Fruit fly (Drosophila melanogaster) Kc167 (cell line): ENCODE data around the gene Sbp2.
A peak's percentile ranks its signal among the peaks of the same experiment; 100 is the strongest.

Source experiments
- Myc ChIP-seq: fragments of >200 bp; optimal IDR thresholded peaks from 2 replicates; lab custom pipeline; 2017; ENCODE audit warnings: missing external identifiers
- Sin3A ChIP-seq: fragments of >200 bp; optimal IDR thresholded peaks from 2 replicates; lab custom pipeline; 2018; ENCODE audit warnings: missing external identifiers
- h ChIP-seq: fragments of >200 bp; optimal IDR thresholded peaks from 3 replicates; lab custom pipeline; 2018; ENCODE audit warnings: missing external identifiers
- insv ChIP-seq: fragments of >200 bp; optimal IDR thresholded peaks from 3 replicates; lab custom pipeline; 2018; ENCODE audit warnings: missing external identifiers
- psq ChIP-seq: fragments of >200 bp; optimal IDR thresholded peaks from 2 replicates; lab custom pipeline; 2017; ENCODE audit warnings: missing external identifiers
- ttk ChIP-seq: sonication (Bioruptor generic); optimal IDR thresholded peaks from 2 replicates; lab custom pipeline; 2017; ENCODE audit warnings: missing external identifiers

Sbp2 gene

DNA sequence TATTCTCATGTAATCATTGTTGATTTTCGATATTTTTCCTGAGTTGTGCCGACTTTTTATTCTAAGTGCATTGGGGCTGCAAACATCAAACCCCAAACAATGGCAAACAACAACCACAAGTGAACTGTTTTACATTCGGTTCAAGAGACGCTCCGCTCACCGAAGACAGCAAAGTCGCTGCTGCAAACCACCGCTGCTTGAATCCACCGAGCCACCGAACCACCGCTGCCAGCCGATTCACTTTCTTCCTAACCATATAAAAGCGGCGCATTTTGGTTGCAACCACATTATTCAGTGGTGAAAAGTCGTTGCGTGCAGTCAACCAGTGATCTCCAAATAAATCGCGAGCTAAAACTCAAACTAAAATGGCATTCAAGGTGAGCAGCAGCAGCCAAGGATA, 32.4 kb downstream of the Sbp2 start, which contains the start of gene Cpr66Cb:
Gene Cpr66Cb, plus strand, starts transcription at position 301 of the 400 bp plus-strand sequence.
- no peak for TF ChIP-seq insv (lab: Kevin White, UChicago)
- no peak for TF ChIP-seq psq
- TF ChIP-seq Myc (lab: Kevin White, UChicago), result no peak

DNA sequence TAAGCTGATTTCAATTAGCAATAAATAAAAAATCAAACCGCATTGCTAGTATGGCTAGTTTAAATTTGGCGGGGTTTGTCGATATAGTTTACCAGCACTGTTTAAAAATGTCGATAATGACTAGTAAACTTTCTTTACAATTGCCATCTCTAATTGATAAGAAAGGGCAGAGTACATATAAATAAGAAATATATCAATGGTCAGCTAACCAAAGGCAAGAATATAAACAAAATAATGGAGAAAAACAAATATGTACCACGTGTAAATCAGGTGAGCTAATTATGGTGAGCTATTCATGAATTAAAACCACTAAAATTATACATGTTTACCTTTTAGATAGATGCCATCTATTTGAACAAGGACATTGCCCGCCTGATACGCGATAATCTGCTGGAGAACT, 35.0 kb downstream of the Sbp2 start, which contains the start of gene Pex2:
Gene Pex2, plus strand, starts transcription at position 131 of the 400 bp plus-strand sequence.
- TF ChIP-seq Myc (lab: Kevin White, UChicago) (no peak), ttk (lab: Kevin White, UChicago) (no peak), Sin3A (lab: Kevin White, UChicago) (no peak), insv (lab: Kevin White, UChicago) (no peak), psq (no peak), h (no peak)

DNA sequence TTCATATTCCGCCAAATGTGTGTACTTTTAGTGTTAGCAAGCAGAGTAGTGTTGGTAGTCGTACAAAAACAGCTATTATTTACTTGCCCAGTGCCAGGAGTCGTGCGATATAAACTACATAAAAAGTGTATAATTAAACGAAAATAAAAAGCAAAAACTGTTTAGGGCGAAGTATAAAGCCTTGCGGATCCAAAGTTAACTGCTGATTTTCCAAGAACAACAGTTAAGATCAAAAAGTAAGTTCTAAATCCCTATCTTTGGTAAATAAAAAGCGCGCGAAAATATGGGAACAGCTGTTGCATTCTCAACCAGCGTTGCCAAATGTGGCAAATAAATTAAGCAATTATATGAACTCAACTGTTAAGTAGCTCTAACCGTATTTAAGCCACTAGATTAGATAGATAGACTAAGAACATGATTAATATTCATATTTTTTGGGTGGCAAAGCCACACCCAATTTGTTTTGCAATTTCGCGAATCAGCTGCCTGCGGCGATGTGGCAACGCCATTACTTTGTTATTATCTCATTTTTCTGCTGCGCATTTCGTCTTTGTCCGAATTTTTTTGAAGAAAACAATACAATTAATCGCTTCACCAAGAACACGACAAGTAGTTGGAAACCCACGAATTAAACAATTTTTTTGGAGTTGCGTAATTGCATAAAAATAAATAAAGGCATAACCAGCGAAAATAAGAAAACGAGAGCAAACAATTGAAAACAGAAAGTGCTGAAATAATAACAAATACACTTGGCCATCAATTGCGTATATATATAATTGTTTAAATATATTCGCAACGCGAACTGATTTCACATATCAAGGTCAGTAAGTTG, 36.5 kb downstream of the Sbp2 start, which contains the start of the genes Prim1 and CG7083:
Gene Prim1, plus strand, starts transcription at position 51 of the 832 bp plus-strand sequence.
Gene CG7083, plus strand, starts transcription at position 522 of the 832 bp plus-strand sequence.
- TF ChIP-seq h (no peak), Sin3A (lab: Kevin White, UChicago) (no peak), Myc (lab: Kevin White, UChicago) (no peak), ttk (lab: Kevin White, UChicago) (no peak), insv (lab: Kevin White, UChicago) (no peak), psq (no peak)

DNA sequence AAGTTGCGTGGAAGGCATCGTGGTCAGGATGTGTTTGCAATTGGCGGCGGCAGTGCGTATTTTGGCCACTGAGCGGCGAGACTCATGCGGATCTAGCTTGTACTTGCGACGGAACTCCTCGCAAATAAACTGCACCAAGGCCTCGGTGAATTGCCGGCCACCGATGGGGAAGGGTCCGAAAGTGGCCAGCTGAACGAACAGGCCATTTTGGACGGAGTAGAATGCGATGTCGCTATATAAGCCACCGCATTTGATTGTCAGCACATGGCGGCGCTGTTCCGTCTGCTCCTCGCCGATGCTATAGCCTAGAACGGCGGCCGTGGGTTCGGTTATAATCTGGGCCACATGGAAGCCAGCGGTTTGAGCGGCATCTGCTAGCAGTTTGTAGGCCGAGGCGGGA, 41.2 kb downstream of the Sbp2 start:
- TF ChIP-seq Myc (lab: Kevin White, UChicago) (no peak), insv (lab: Kevin White, UChicago) (no peak), ttk (lab: Kevin White, UChicago) (peak; percentile 95), Sin3A (lab: Kevin White, UChicago) (no peak)

DNA sequence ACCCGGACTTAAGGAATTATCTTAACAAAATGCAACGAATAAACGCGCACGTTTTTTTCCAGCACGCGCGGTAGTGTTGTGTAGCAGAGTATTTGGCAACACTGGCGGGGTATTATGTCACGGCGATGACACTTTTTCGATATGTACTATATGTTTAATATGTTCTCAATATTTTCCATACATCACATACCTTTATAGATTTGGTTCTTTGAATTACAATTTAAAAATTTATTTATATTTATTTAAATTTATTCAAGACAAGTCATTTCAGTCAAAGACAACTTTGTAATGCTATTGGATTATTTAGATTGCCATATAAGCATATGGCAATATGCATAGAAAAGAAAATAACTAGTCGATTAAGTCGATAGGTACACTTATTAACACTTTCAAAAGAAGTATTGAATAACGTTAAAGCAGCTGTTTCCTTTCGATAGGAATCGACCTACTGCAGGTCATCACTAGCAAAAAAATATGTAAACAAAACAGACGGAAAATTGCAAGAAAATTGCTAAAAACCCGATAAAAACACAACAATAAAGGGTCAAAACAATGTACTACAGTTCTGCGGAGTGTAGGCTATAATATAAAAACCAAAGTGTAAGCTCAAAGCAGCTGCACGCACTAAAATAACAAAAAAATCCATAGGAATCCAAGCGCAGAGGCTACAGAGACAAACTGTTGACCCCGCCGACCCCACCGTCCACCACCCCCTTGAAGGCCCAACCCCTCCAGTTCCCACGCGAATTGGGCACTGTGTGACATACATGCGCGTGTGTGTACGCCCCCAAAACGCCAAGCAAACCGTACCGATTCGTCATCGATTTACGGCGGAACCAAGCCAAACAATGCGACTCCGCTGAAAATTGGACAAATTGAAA, 42.4 kb downstream of the Sbp2 start, which contains the start of the genes CG7182 and GAPcenA:
Gene CG7182, minus strand, starts transcription at position 283 of the 881 bp plus-strand sequence.
Gene GAPcenA, plus strand, starts transcription at position 462 of the 881 bp plus-strand sequence.
- TF ChIP-seq psq (no peak), Sin3A (lab: Kevin White, UChicago) (no peak), ttk (lab: Kevin White, UChicago) (no peak), insv (lab: Kevin White, UChicago) (no peak)

DNA sequence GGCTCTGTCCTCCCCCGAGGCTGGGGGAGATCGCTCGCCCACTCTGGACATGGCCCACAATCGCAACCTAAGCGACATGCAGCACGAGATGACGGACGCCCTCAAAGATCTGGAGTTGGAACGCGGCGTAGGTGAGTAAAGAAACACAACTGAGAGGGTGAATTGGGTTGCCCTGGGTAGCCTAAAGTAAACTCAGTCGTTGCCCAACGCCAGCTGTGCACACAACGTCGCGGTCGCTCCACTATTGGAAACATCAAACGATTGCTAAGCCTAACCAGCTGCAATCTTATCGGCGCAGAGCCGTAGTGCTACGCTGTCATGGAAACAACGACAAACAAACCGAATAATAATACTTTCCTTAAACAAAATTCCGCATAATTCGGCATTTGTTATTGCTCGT, 43.4 kb downstream of the Sbp2 start:
- TF ChIP-seq ttk (lab: Kevin White, UChicago) (no peak), Sin3A (lab: Kevin White, UChicago) (no peak), h (no peak), insv (lab: Kevin White, UChicago) (no peak), Myc (lab: Kevin White, UChicago) (no peak)
